Worm (Caenorhabditis elegans) whole organism, young adult: Measurements from ENCODE around the gene ZK1010.10.

Experiments used
- B0035.1 ChIP-seq: sonication (generic microtip); optimal IDR thresholded peaks from 2 replicates; lab custom pipeline; 2016; ENCODE audit warnings: missing genetic modification characterization, mild to moderate bottlenecking, missing compliant biosample characterization, missing genotype, missing genetic modification reagents
- B0336.3 ChIP-seq: fragments of 200-800 bp; sonication (Bioruptor generic); IDR thresholded peaks from 2 replicates; pipeline ENCODE4 v1.3.6; 2022; ENCODE audit warnings: missing genetic modification characterization, missing compliant biosample characterization
- C06A6.2 ChIP-seq: fragments of 200-800 bp; sonication (Bioruptor generic); conservative IDR thresholded peaks from 2 replicates; pipeline ENCODE4 v1.3.6; 2022; ENCODE audit warnings: missing genetic modification characterization, missing compliant biosample characterization
- F49E8.2 ChIP-seq: sonication (generic microtip); optimal IDR thresholded peaks from 3 replicates; lab custom pipeline; 2017; ENCODE audit warnings: missing genetic modification characterization, mild to moderate bottlenecking, missing compliant biosample characterization, antibody characterized with exemption, moderate library complexity; ENCODE audit not compliant: insufficient read depth
- F52B5.7 ChIP-seq: sonication (generic microtip); optimal IDR thresholded peaks from 2 replicates; lab custom pipeline; 2016; ENCODE audit warnings: mild to moderate bottlenecking, missing genetic modification characterization, missing compliant biosample characterization
- T26A5.8 ChIP-seq: sonication (generic microtip); optimal IDR thresholded peaks from 2 replicates; lab custom pipeline; 2016; ENCODE audit warnings: missing genetic modification characterization, missing compliant biosample characterization
- Y53G8AR.9 ChIP-seq: fragments of 200-800 bp; sonication (Bioruptor generic); conservative IDR thresholded peaks from 2 replicates; pipeline ENCODE4 v1.3.6; 2022; ENCODE audit warnings: missing genetic modification reagents, missing genetic modification characterization, missing compliant biosample characterization
- Y67H2A.10 ChIP-seq: fragments of 200-800 bp; sonication (Bioruptor generic); conservative IDR thresholded peaks from 2 replicates; pipeline ENCODE4 v1.3.6; 2022; ENCODE audit warnings: missing genetic modification reagents, missing genetic modification characterization, missing compliant biosample characterization
- Y79H2A.3 ChIP-seq: fragments of 200-800 bp; sonication (Bioruptor generic); conservative IDR thresholded peaks from 2 replicates; pipeline ENCODE4 v1.3.6; 2022; ENCODE audit warnings: missing genetic modification reagents, missing genetic modification characterization, missing compliant biosample characterization
- ZK185.1 ChIP-seq: sonication (generic microtip); optimal IDR thresholded peaks from 2 replicates; lab custom pipeline; 2016; ENCODE audit warnings: mild to moderate bottlenecking, missing genetic modification characterization, missing compliant biosample characterization; ENCODE audit not compliant: poor library complexity, severe bottlenecking
- ama-1 ChIP-seq, 3 experiments: fragments of 150-350 bp in 1 of 3; sonication (generic microtip) in 2 of 3; optimal IDR thresholded peaks; 2 replicates each; lab custom pipeline; 2014 to 2018; ENCODE audit warnings: missing biosample characterization in 2 of 3, missing genetic modification characterization in 2 of 3, missing genetic modification reagents in 2 of 3
- bed-2 ChIP-seq: fragments of 200-800 bp; sonication (Bioruptor generic); IDR thresholded peaks from 2 replicates; pipeline ENCODE4 v1.3.6; 2022; ENCODE audit warnings: missing genetic modification reagents, missing genetic modification characterization, missing compliant biosample characterization
- cebp-1 ChIP-seq, 2 experiments: fragments of 200-800 bp in 1 of 2; sonication (Bioruptor generic) in 1 of 2; sonication (generic microtip) in 1 of 2; IDR thresholded peaks in 1 of 2; optimal IDR thresholded peaks in 1 of 2; 2 replicates each; pipeline versions ENCODE4 v1.3.6 to Lab custom; 2017 to 2022; ENCODE audit warnings: missing compliant biosample characterization in 2 of 2, missing genetic modification characterization in 2 of 2, mild to moderate bottlenecking in 1 of 2, missing genetic modification reagents in 1 of 2, moderate library complexity in 1 of 2
- cebp-2 ChIP-seq: fragments of 200-800 bp; sonication (Bioruptor generic); IDR thresholded peaks from 2 replicates; pipeline ENCODE4 v1.3.6; 2022; ENCODE audit warnings: missing genetic modification characterization, missing compliant biosample characterization
- ceh-91 ChIP-seq: fragments of 200-800 bp; sonication (Bioruptor generic); IDR thresholded peaks from 2 replicates; pipeline ENCODE4 v1.3.6; 2022; ENCODE audit warnings: missing genetic modification reagents, missing genetic modification characterization, missing compliant biosample characterization
- chd-7 ChIP-seq: sonication (generic microtip); optimal IDR thresholded peaks from 2 replicates; lab custom pipeline; 2016; ENCODE audit warnings: mild to moderate bottlenecking, missing genetic modification characterization, moderate library complexity, missing compliant biosample characterization
- die-1 ChIP-seq: sonication (generic microtip); optimal IDR thresholded peaks from 2 replicates; lab custom pipeline; 2016; ENCODE audit warnings: missing genotype, mild to moderate bottlenecking, missing genetic modification characterization, missing compliant biosample characterization
- dpff-1 ChIP-seq: sonication (generic microtip); optimal IDR thresholded peaks from 2 replicates; lab custom pipeline; 2017; ENCODE audit warnings: mild to moderate bottlenecking, missing genetic modification characterization, missing compliant biosample characterization
- egl-44 ChIP-seq: fragments of 200-800 bp; sonication (Bioruptor generic); IDR thresholded peaks from 2 replicates; pipeline ENCODE4 v1.3.6; 2022; ENCODE audit warnings: missing genetic modification reagents, missing genetic modification characterization, missing compliant biosample characterization
- egrh-3 ChIP-seq: fragments of 200-800 bp; sonication (Bioruptor generic); IDR thresholded peaks from 2 replicates; pipeline ENCODE4 v1.3.6; 2022; ENCODE audit warnings: missing genetic modification reagents, missing genetic modification characterization, missing compliant biosample characterization
- ets-4 ChIP-seq: fragments of 200-800 bp; sonication (Bioruptor generic); optimal IDR thresholded peaks from 2 replicates; lab custom pipeline; 2018; ENCODE audit warnings: mild to moderate bottlenecking, missing genetic modification characterization, missing compliant biosample characterization
- him-1 ChIP-seq: sonication (generic microtip); optimal IDR thresholded peaks from 2 replicates; lab custom pipeline; 2016; ENCODE audit warnings: missing genotype, missing genetic modification reagents, missing genetic modification characterization, missing compliant biosample characterization
- hmg-20 ChIP-seq: fragments of 200-800 bp; sonication (Bioruptor generic); IDR thresholded peaks from 2 replicates; pipeline ENCODE4 v1.3.6; 2022; ENCODE audit warnings: missing genetic modification reagents, missing genetic modification characterization, missing compliant biosample characterization
- lsy-27 ChIP-seq: sonication (generic microtip); optimal IDR thresholded peaks from 2 replicates; lab custom pipeline; 2017; ENCODE audit warnings: missing genetic modification characterization, mild to moderate bottlenecking, missing compliant biosample characterization, antibody characterized with exemption, missing genotype, borderline replicate concordance; ENCODE audit not compliant: insufficient read depth
- madf-3 ChIP-seq: fragments of 200-800 bp; sonication (Bioruptor generic); IDR thresholded peaks from 2 replicates; pipeline ENCODE4 v1.3.6; 2022; ENCODE audit warnings: missing genetic modification reagents, missing genetic modification characterization, missing compliant biosample characterization
- madf-8 ChIP-seq: fragments of 200-800 bp; sonication (Bioruptor generic); conservative IDR thresholded peaks from 2 replicates; pipeline ENCODE4 v1.3.6; 2022; ENCODE audit warnings: missing genetic modification reagents, missing genetic modification characterization, missing compliant biosample characterization
- mel-28 ChIP-seq: sonication (generic microtip); optimal IDR thresholded peaks from 2 replicates; lab custom pipeline; 2016; ENCODE audit warnings: borderline replicate concordance, mild to moderate bottlenecking, missing genetic modification characterization, missing compliant biosample characterization
- pbrm-1 ChIP-seq: fragments of 200-800 bp; sonication (Bioruptor generic); IDR thresholded peaks from 2 replicates; pipeline ENCODE4 v1.3.6; 2022; ENCODE audit warnings: missing genetic modification reagents, missing genetic modification characterization, missing compliant biosample characterization
- rcor-1 ChIP-seq: fragments of 200-800 bp; sonication (Bioruptor generic); IDR thresholded peaks from 2 replicates; pipeline ENCODE4 v1.3.6; 2022; ENCODE audit warnings: missing genetic modification reagents, missing genetic modification characterization, missing compliant biosample characterization
- repo-1 ChIP-seq: sonication (generic microtip); optimal IDR thresholded peaks from 2 replicates; lab custom pipeline; 2017; ENCODE audit warnings: mild to moderate bottlenecking, missing genetic modification characterization, missing compliant biosample characterization
- rpc-1 ChIP-seq, 2 experiments: fragments of 150-350 bp in 1 of 2; sonication (generic microtip) in 1 of 2; optimal IDR thresholded peaks; 2 replicates each; lab custom pipeline; 2014 to 2018; ENCODE audit warnings: missing biosample characterization in 1 of 2, missing genetic modification characterization in 1 of 2, missing genetic modification reagents in 1 of 2, missing genotype in 1 of 2
- sea-2 ChIP-seq: fragments of 200-800 bp; sonication (Bioruptor generic); IDR thresholded peaks from 2 replicates; pipeline ENCODE4 v1.3.6; 2022; ENCODE audit warnings: missing genetic modification characterization, missing compliant biosample characterization
- tbp1 ChIP-seq: fragments of 200-800 bp; sonication (Bioruptor generic); optimal IDR thresholded peaks from 2 replicates; lab custom pipeline; 2018; ENCODE audit warnings: mild to moderate bottlenecking, missing genetic modification characterization, missing compliant biosample characterization
- tlf-1 ChIP-seq: fragments of 200-800 bp; sonication (Bioruptor generic); optimal IDR thresholded peaks from 2 replicates; lab custom pipeline; 2018; ENCODE audit warnings: mild to moderate bottlenecking, missing genetic modification characterization, missing compliant biosample characterization
- unc-62 ChIP-seq: fragments of 150-350 bp; optimal IDR thresholded peaks from 2 replicates; lab custom pipeline; 2014; ENCODE audit warnings: missing biosample characterization, missing genetic modification reagents, missing genetic modification characterization
- zfh-2 ChIP-seq: fragments of 200-800 bp; sonication (Bioruptor generic); conservative IDR thresholded peaks from 2 replicates; pipeline ENCODE4 v1.3.6; 2022; ENCODE audit warnings: missing genetic modification reagents, missing genetic modification characterization, missing compliant biosample characterization

Gene ZK1010.10

ce11 chrIII:12987418-12987817, 14.8 kb upstream of the ZK1010.10 start, which contains the start of gene ZK1010.5:
Gene ZK1010.5 (minus strand): TSS chrIII:12987518.
- no peak for TF ChIP-seq ama-1 (optimal IDR thresholded peaks at IDR 0.05; lab: Kevin White, UChicago)
- TF ChIP-seq ama-1 (GFP tag; optimal IDR thresholded peaks at IDR 0.05; lab: Kevin White, UChicago): no peak
- TF ChIP-seq B0336.3 (GFP tag; lab: Robert Waterston, UW): no peak
- no peak for TF ChIP-seq dpff-1 (tag; lab: Kevin White, UChicago)
- no peak for TF ChIP-seq die-1 (tag; lab: Kevin White, UChicago)
- TF ChIP-seq madf-8 (GFP tag; lab: Robert Waterston, UW): no peak
- TF ChIP-seq hmg-20: no peak
- TF ChIP-seq, all 124 proteins: peak for 0

DNA sequence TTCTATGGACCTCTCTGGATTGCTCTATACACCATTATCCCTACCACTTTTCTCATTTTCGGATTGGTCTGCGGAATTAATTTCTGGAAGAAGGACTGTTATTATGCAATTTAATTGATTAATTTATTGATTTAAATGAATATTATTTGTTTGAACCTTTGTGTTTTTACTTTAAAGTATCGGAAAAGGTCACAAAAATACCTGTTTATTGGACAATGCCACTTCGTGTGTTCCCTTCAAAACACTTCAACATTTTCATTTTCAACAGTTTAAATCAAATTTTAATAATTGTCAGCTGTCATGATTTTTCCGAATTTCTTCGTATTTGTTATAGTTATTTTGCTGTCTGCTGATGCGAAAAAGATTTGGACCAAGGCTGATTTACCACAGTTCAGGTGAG, 11.2 kb upstream of the ZK1010.10 start, which contains the start of gene ZK1010.12:
Gene ZK1010.12, plus strand, starts transcription at position 301 of the 400 bp plus-strand sequence.
- no peak for TF ChIP-seq chd-7 (tag; lab: Kevin White, UChicago)
- no peak for TF ChIP-seq B0035.1 (tag; lab: Kevin White, UChicago)
- no peak for TF ChIP-seq Y79H2A.3 (GFP tag; lab: Robert Waterston, UW)
- TF ChIP-seq mel-28 (tag; lab: Kevin White, UChicago): no peak
- TF ChIP-seq madf-3 (GFP tag; lab: Robert Waterston, UW): no peak
- no peak for TF ChIP-seq ets-4
- TF ChIP-seq die-1 (tag; lab: Kevin White, UChicago): no peak
- no peak for TF ChIP-seq unc-62 (GFP tag; lab: Kevin White, UChicago)
- TF ChIP-seq F52B5.7 (tag; lab: Kevin White, UChicago): no peak
- TF ChIP-seq egl-44 (GFP tag; lab: Robert Waterston, UW): no peak
- no peak for TF ChIP-seq lsy-27 (tag; lab: Kevin White, UChicago)
- no peak for TF ChIP-seq him-1 (tag; lab: Kevin White, UChicago)
- no peak for TF ChIP-seq T26A5.8 (tag; lab: Kevin White, UChicago)
- TF ChIP-seq bed-2 (GFP tag; lab: Robert Waterston, UW): no peak
- TF ChIP-seq ZK185.1 (tag; lab: Kevin White, UChicago): no peak
- no peak for TF ChIP-seq rpc-1 (optimal IDR thresholded peaks at IDR 0.05; lab: Kevin White, UChicago)
- TF ChIP-seq rpc-1 (tag; optimal IDR thresholded peaks at IDR 0.05; lab: Kevin White, UChicago): no peak
- no peak for TF ChIP-seq sea-2 (GFP tag; lab: Robert Waterston, UW)
- TF ChIP-seq pbrm-1 (GFP tag; lab: Robert Waterston, UW): no peak
- TF ChIP-seq tbp1 (GFP tag; lab: Kevin White, UChicago): no peak
- no peak for TF ChIP-seq cebp-2 (GFP tag; lab: Robert Waterston, UW)

DNA sequence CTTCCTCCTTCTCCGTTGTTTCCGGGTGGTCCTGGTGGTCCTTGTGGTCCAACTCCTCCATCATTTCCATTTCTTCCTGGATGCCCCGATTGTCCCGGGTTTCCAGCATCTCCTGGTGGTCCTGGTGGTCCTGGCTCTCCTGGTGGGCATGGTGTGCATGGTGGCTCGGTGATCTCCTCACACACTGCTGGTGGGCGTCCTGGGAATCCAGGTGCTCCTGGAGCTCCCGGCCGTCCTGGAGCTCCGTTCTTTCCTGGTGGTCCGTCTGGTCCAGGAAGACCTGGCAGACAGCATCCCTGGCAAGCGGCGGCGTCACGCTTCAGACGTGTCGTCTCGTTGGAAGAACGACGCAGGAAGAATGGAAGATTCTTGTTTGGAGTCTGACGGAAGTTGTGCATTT, 9.1 kb upstream of the ZK1010.10 start:
- TF ChIP-seq ZK185.1 (tag; lab: Kevin White, UChicago): no peak
- no peak for TF ChIP-seq Y53G8AR.9 (GFP tag; lab: Robert Waterston, UW)
- TF ChIP-seq zfh-2: peak; percentile 82
- TF ChIP-seq repo-1 (tag; lab: Kevin White, UChicago): no peak
- peak; percentile 84; the same call in 1 of the 2 replicates for TF ChIP-seq egrh-3 (GFP tag; lab: Robert Waterston, UW)

- TF ChIP-seq Y67H2A.10 (GFP tag; lab: Robert Waterston, UW): no peak
- no peak for TF ChIP-seq pbrm-1 (GFP tag; lab: Robert Waterston, UW)
- no peak for TF ChIP-seq cebp-1 (GFP tag; IDR thresholded peaks at IDR 0.05; lab: Robert Waterston, UW)
- TF ChIP-seq cebp-1 (tag; optimal IDR thresholded peaks at IDR 0.05; lab: Kevin White, UChicago): no peak
- no peak for TF ChIP-seq ceh-91 (GFP tag; lab: Robert Waterston, UW)
- no peak for TF ChIP-seq T26A5.8 (tag; lab: Kevin White, UChicago)
- TF ChIP-seq ZK185.1 (tag; lab: Kevin White, UChicago): no peak
- TF ChIP-seq F49E8.2: no peak
- no peak for TF ChIP-seq rcor-1 (GFP tag; lab: Robert Waterston, UW)
- TF ChIP-seq C06A6.2 (GFP tag; lab: Robert Waterston, UW): no peak
- TF ChIP-seq tlf-1 (GFP tag; lab: Kevin White, UChicago): no peak
- no peak for TF ChIP-seq B0336.3 (GFP tag; lab: Robert Waterston, UW)
Observed at ce11 chrIII:12993607-12994006, 8.6 kb upstream of the ZK1010.10 start, which contains the start of gene col-97. Gene col-97 (minus strand): TSS chrIII:12993707.
